Fruit fly (Drosophila melanogaster): ENCODE measurements around the gene Task7.

Gene Task7

DNA sequence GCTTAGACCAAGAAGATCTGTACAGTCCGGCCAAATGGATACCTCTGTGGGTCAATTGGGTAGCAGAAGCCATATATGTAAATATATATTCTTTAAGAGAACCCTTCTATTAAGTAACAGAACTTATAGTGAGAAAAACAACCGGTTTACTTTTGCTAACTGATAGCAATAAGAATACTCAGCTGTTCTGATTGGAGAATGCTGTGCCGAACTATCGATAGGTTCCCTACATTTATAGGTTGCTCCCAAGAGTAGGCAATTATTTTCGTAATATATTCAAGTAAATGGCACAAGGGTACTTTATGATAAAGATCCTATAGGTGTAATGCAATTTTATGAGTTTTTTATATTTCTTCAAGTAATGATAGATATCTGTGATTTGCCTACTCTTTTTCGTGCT, 44.3 kb upstream of the Task7 start, which contains the start of gene GstZ1 (continued):
- TF ChIP-seq CHES-1-like (GFP tag; optimal IDR thresholded peaks at IDR 0.05): no peak
- no peak for TF ChIP-seq Hr39 (optimal IDR thresholded peaks at IDR 0.05)
- no peak for TF ChIP-seq schlank (tag; optimal IDR thresholded peaks at IDR 0.05)
- TF ChIP-seq NFAT (GFP tag; IDR thresholded peaks at IDR 0.05): no peak
- no peak for TF ChIP-seq CG34422 (GFP tag; IDR thresholded peaks at IDR 0.05)
- TF ChIP-seq cg (GFP tag; optimal IDR thresholded peaks at IDR 0.05): no peak
- TF ChIP-seq CG2199 (GFP tag; IDR thresholded peaks at IDR 0.05): no peak
- no peak for TF ChIP-seq CG4404 (GFP tag; IDR thresholded peaks at IDR 0.05)
- TF ChIP-seq CG10274 (GFP tag; optimal IDR thresholded peaks at IDR 0.05): no peak
- peak; percentile 16 for TF ChIP-seq CG2116 (GFP tag; optimal IDR thresholded peaks at IDR 0.05)
- TF ChIP-seq CG11456 (GFP tag; IDR thresholded peaks at IDR 0.05): no peak
- peak; percentile 94 for TF ChIP-seq CG3995 (GFP tag; optimal IDR thresholded peaks at IDR 0.05)
- no peak for TF ChIP-seq Dip3 (GFP tag; optimal IDR thresholded peaks at IDR 0.05)
- TF ChIP-seq Hey (tag; optimal IDR thresholded peaks at IDR 0.05): no peak
- TF ChIP-seq wek (GFP tag; optimal IDR thresholded peaks at IDR 0.05): no peak
- no peak for TF ChIP-seq Gsc (GFP tag; IDR thresholded peaks at IDR 0.05)
- TF ChIP-seq Dip2 (GFP tag; IDR thresholded peaks at IDR 0.05): no peak
- TF ChIP-seq nmo (GFP tag; optimal IDR thresholded peaks at IDR 0.05): no peak
- TF ChIP-seq CG14710 (tag; optimal IDR thresholded peaks at IDR 0.05): no peak
- TF ChIP-seq CG30403 (GFP tag; optimal IDR thresholded peaks at IDR 0.05): no peak
- TF ChIP-seq zen (tag; optimal IDR thresholded peaks at IDR 0.05): no peak
- TF ChIP-seq Dfd (GFP tag; optimal IDR thresholded peaks at IDR 0.05): no peak
- 0 out of 2 replicates have a peak, but pooled peaks have one; percentile 53 for TF ChIP-seq sna (GFP tag; IDR thresholded peaks at IDR 0.05; ENCODE audit: partially characterized antibody)
- TF ChIP-seq nerfin-1 (tag; optimal IDR thresholded peaks at IDR 0.05): no peak
- no peak for TF ChIP-seq Oli (tag; optimal IDR thresholded peaks at IDR 0.05)
- no peak for TF ChIP-seq kay (GFP tag; optimal IDR thresholded peaks at IDR 0.05)
- no peak for TF ChIP-seq yki (optimal IDR thresholded peaks at IDR 0.05)
- TF ChIP-seq Aef1 (GFP tag; IDR thresholded peaks at IDR 0.05): no peak
- no peak for TF ChIP-seq ase (GFP tag; IDR thresholded peaks at IDR 0.05)
- no peak for TF ChIP-seq CG17186 (GFP tag; optimal IDR thresholded peaks at IDR 0.05)
- no peak for TF ChIP-seq Sin3A (optimal IDR thresholded peaks at IDR 0.05)
- no peak for TF ChIP-seq CG7556 (GFP tag; optimal IDR thresholded peaks at IDR 0.05)
- no peak for TF ChIP-seq ATbp (GFP tag; optimal IDR thresholded peaks at IDR 0.05)
- peak; percentile 95 for TF ChIP-seq Elba2 (GFP tag; optimal IDR thresholded peaks at IDR 0.05)
- TF ChIP-seq CG15269 (tag; optimal IDR thresholded peaks at IDR 0.05): no peak
- TF ChIP-seq D19B (GFP tag; optimal IDR thresholded peaks at IDR 0.05): no peak
- peak; percentile 88; the same call in 3 of the 4 replicates for TF ChIP-seq chinmo (GFP tag; IDR thresholded peaks at IDR 0.05; ENCODE audit: partially characterized antibody)
- TF ChIP-seq Hmx (GFP tag; optimal IDR thresholded peaks at IDR 0.05): no peak
- TF ChIP-seq Bgb (GFP tag; IDR thresholded peaks at IDR 0.05; ENCODE audit: partially characterized antibody): peak; percentile 69
- no peak for TF ChIP-seq CG7839 (tag; optimal IDR thresholded peaks at IDR 0.05)
- TF ChIP-seq CG17802 (tag; optimal IDR thresholded peaks at IDR 0.05): no peak
- peak; percentile 71 for TF ChIP-seq unc-4 (GFP tag; IDR thresholded peaks at IDR 0.05; ENCODE audit: partially characterized antibody)
- TF ChIP-seq Drgx (GFP tag; IDR thresholded peaks at IDR 0.05): no peak
- TF ChIP-seq oc (tag; optimal IDR thresholded peaks at IDR 0.05): no peak
- TF ChIP-seq CG8765 (GFP tag; IDR thresholded peaks at IDR 0.05): no peak
- no peak for TF ChIP-seq B-H1 (GFP tag; IDR thresholded peaks at IDR 0.05)
- no peak for TF ChIP-seq Optix (GFP tag; IDR thresholded peaks at IDR 0.05)
- no peak for TF ChIP-seq CG3726 (GFP tag; IDR thresholded peaks at IDR 0.05)
- TF ChIP-seq CG5953 (GFP tag; IDR thresholded peaks at IDR 0.05): no peak
- no peak for TF ChIP-seq CG15479 (GFP tag; optimal IDR thresholded peaks at IDR 0.05)
- no peak for TF ChIP-seq CG8281 (tag; optimal IDR thresholded peaks at IDR 0.05)
- TF ChIP-seq fd64A (GFP tag; optimal IDR thresholded peaks at IDR 0.05): no peak
- no peak for TF ChIP-seq CG12155 (GFP tag; optimal IDR thresholded peaks at IDR 0.05)

Measured in whole organism, embryonic.